Worm (Caenorhabditis elegans): ENCODE data around the gene abu-13.

The abu-13 gene

DNA sequence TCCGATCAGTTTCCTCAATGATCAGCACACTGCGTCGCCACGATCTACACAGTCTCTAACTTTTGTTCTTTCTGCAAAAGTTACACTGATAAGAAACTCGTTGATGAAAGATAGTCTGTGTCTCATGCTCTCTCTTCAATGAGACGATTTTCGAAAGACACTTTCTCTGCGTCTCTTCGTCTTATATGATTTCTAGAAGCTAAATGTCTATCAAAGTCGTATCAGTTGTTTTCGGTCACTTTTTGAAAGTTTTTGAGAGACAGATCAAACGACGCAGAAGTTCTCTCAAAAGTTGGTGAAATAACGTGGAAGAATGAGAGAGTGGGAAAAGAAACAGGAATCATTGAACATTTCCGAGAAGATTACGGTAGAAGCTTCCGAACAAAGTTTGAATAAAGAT lies 50.5 kb downstream of the abu-13 start:
- TF ChIP-seq ztf-4 (tag; optimal IDR thresholded peaks at IDR 0.05) (no peak), nhr-11 (tag; optimal IDR thresholded peaks at IDR 0.05) (no peak), nhr-25 (tag; optimal IDR thresholded peaks at IDR 0.05) (peak; percentile 13), tbx-2 (tag; optimal IDR thresholded peaks at IDR 0.05) (no peak), fkh-10 (GFP tag; optimal IDR thresholded peaks at IDR 0.05) (no peak), fkh-2 (tag; optimal IDR thresholded peaks at IDR 0.05) (no peak), eor-1 (tag; optimal IDR thresholded peaks at IDR 0.05) (no peak), elt-3 (tag; optimal IDR thresholded peaks at IDR 0.05) (peak; percentile 41 to 84 (median 77)), ceh-28 (tag; optimal IDR thresholded peaks at IDR 0.05) (peak; percentile 53), ztf-11 (tag; optimal IDR thresholded peaks at IDR 0.05) (no peak), nfya-1 (tag; optimal IDR thresholded peaks at IDR 0.05; ENCODE audit: insufficient read depth) (peak; percentile 71), lsy-12 (tag; optimal IDR thresholded peaks at IDR 0.05) (no peak), mml-1 (tag; optimal IDR thresholded peaks at IDR 0.05) (peak; percentile 28), snpc-4 (tag; optimal IDR thresholded peaks at IDR 0.05) (no peak), elt-1 (tag; optimal IDR thresholded peaks at IDR 0.05) (no peak), daf-12 (tag; optimal IDR thresholded peaks at IDR 0.05) (no peak), hmg-11 (tag; optimal IDR thresholded peaks at IDR 0.05) (no peak), sea-2 (GFP tag; optimal IDR thresholded peaks at IDR 0.05) (no peak), nhr-43 (tag; optimal IDR thresholded peaks at IDR 0.05; ENCODE audit: poor library complexity, severe bottlenecking) (peak; percentile 64), egl-5 (tag; optimal IDR thresholded peaks at IDR 0.05) (no peak), nhr-76 (tag; optimal IDR thresholded peaks at IDR 0.05) (peak; percentile 19), nhr-77 (tag; optimal IDR thresholded peaks at IDR 0.05) (no peak), elt-2 (tag; optimal IDR thresholded peaks at IDR 0.05) (peak; percentile 83), ZK546.5 (tag; optimal IDR thresholded peaks at IDR 0.05) (no peak), skn-1 (tag; optimal IDR thresholded peaks at IDR 0.05) (no peak), egl-27 (tag; optimal IDR thresholded peaks at IDR 0.05) (peak; percentile 56), pha-4 (tag; optimal IDR thresholded peaks at IDR 0.05) (no peak), R02D3.7 (tag; optimal IDR thresholded peaks at IDR 0.05) (peak; percentile 57), lin-39 (tag; optimal IDR thresholded peaks at IDR 0.05) (no peak), pqm-1 (tag; optimal IDR thresholded peaks at IDR 0.05) (peak; percentile 79), unc-62 (GFP tag; optimal IDR thresholded peaks at IDR 0.05) (peak; percentile 19), nhr-28 (tag; optimal IDR thresholded peaks at IDR 0.05) (no peak), aly-2 (tag; optimal IDR thresholded peaks at IDR 0.05) (no peak), jun-1 (tag; optimal IDR thresholded peaks at IDR 0.05) (no peak), fos-1 (tag; optimal IDR thresholded peaks at IDR 0.05) (no peak), zag-1 (tag; optimal IDR thresholded peaks at IDR 0.05) (no peak), ceh-9 (tag; optimal IDR thresholded peaks at IDR 0.05) (no peak), nhr-67 (tag; optimal IDR thresholded peaks at IDR 0.05) (no peak), ama-1 (optimal IDR thresholded peaks at IDR 0.05) (peak; percentile 31), ceh-82 (tag; optimal IDR thresholded peaks at IDR 0.05) (no peak), nhr-12 (tag; optimal IDR thresholded peaks at IDR 0.05) (no peak), unc-39 (tag; optimal IDR thresholded peaks at IDR 0.05) (no peak), nhr-237 (tag; optimal IDR thresholded peaks at IDR 0.05) (no peak), ceh-16 (tag; optimal IDR thresholded peaks at IDR 0.05) (no peak), nhr-23 (tag; optimal IDR thresholded peaks at IDR 0.05) (peak; percentile 84), mdl-1 (tag; optimal IDR thresholded peaks at IDR 0.05) (no peak), lin-15B (tag; optimal IDR thresholded peaks at IDR 0.05) (peak; percentile 30)

All from whole organism, L3 larva.